Worm (Caenorhabditis elegans) whole organism, L1 larva: ENCODE measurements around the gene ldp-1.

Experiments
- ces-1 ChIP-seq: fragments of 150-350 bp; optimal IDR thresholded peaks from 2 replicates; lab custom pipeline; 2014; ENCODE audit warnings: missing biosample characterization, missing genetic modification reagents, missing genetic modification characterization
- efl-1 ChIP-seq, 4 experiments: fragments of 150-350 bp; optimal IDR thresholded peaks in 3 of 4; peaks in 1 of 4; 1 replicate in 1 of 4; 2 replicates in 3 of 4; lab custom pipeline; 2014; ENCODE audit warnings: missing biosample characterization in 2 of 4, missing genetic modification characterization in 2 of 4, missing genetic modification reagents in 2 of 4
- isw-1 ChIP-seq: fragments of 200-800 bp; sonication (Bioruptor generic); IDR thresholded peaks from 2 replicates; pipeline ENCODE4 v1.3.6; 2022; ENCODE audit warnings: missing genetic modification characterization, missing compliant biosample characterization
- lin-35 ChIP-seq, 2 experiments: fragments of 150-350 bp; optimal IDR thresholded peaks; 2 replicates each; lab custom pipeline; 2014; ENCODE audit warnings: missing biosample characterization in 2 of 2, missing genetic modification characterization in 2 of 2, missing genetic modification reagents in 2 of 2
- lsy-2 ChIP-seq, 2 experiments: fragments of 150-350 bp; optimal IDR thresholded peaks; 2 replicates each; lab custom pipeline; 2014; ENCODE audit warnings: missing biosample characterization in 2 of 2, missing genetic modification characterization in 2 of 2
- mep-1 ChIP-seq: fragments of 150-350 bp; optimal IDR thresholded peaks from 2 replicates; lab custom pipeline; 2014; ENCODE audit warnings: missing biosample characterization, missing genetic modification characterization
- sox-4 ChIP-seq: sonication (generic microtip); optimal IDR thresholded peaks from 2 replicates; lab custom pipeline; 2016; ENCODE audit warnings: missing genetic modification characterization, missing compliant biosample characterization
- unc-130 ChIP-seq: fragments of 150-350 bp; optimal IDR thresholded peaks from 2 replicates; lab custom pipeline; 2017; ENCODE audit warnings: missing biosample characterization, missing genetic modification characterization, inconsistent platforms
- unc-62 ChIP-seq: fragments of 150-350 bp; optimal IDR thresholded peaks from 2 replicates; lab custom pipeline; 2014; ENCODE audit warnings: missing biosample characterization, missing genetic modification reagents, missing genetic modification characterization
- zag-1 ChIP-seq: fragments of 150-350 bp; optimal IDR thresholded peaks from 2 replicates; lab custom pipeline; 2014; ENCODE audit warnings: missing biosample characterization, missing genetic modification characterization
- ztf-4 ChIP-seq: fragments of 150-350 bp; optimal IDR thresholded peaks from 2 replicates; lab custom pipeline; 2014; ENCODE audit warnings: missing biosample characterization, missing genetic modification characterization

DNA sequence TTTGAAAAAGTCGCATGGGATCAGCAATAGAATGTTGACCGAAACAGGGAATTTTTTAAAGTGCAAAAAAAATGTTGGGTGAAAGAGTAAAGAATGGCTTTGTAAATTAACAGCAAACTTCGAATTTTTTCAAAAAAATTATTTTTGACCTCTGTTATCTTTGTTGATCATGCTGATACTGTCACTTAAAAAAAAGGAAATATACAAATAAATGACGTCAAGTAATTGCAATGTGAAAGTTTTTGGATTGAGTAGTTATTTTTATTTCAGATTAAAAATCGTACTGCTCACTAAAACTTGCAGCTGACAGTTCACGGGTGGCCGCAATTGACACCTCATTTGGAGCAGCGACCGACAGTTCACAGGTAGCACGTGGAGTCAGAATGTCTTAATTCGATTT lies 23.5 kb downstream of the ldp-1 start, which contains the start of gene C45H4.13:
- TF ChIP-seq ztf-4 (tag; lab: Kevin White, UChicago) (no peak), mep-1 (tag; lab: Kevin White, UChicago) (no peak), efl-1 (optimal IDR thresholded peaks at IDR 0.05; lab: Kevin White, UChicago) (no peak), efl-1 (GFP tag; optimal IDR thresholded peaks at IDR 0.05 in 1 of 2; lab: Kevin White, UChicago) (no peak), lsy-2 (tag; optimal IDR thresholded peaks at IDR 0.05; lab: Kevin White, UChicago) (no peak), lin-35 (GFP tag; optimal IDR thresholded peaks at IDR 0.05; lab: Kevin White, UChicago) (no peak), unc-62 (GFP tag; lab: Kevin White, UChicago) (no peak), isw-1 (GFP tag; lab: Robert Waterston, UW) (no peak), unc-130 (tag; lab: Kevin White, UChicago) (no peak), ces-1 (GFP tag; lab: Kevin White, UChicago) (no peak), sox-4 (no peak), zag-1 (no peak)
